Worm (Caenorhabditis elegans) whole organism, young adult: ENCODE data around the gene dpy-26.

Source experiments
- B0261.1 ChIP-seq: sonication (generic microtip); optimal IDR thresholded peaks from 2 replicates; lab custom pipeline; 2016; ENCODE audit warnings: mild to moderate bottlenecking, missing genetic modification characterization, moderate library complexity, missing compliant biosample characterization
- B0336.3 ChIP-seq: fragments of 200-800 bp; sonication (Bioruptor generic); IDR thresholded peaks from 2 replicates; pipeline ENCODE4 v1.3.6; 2022; ENCODE audit warnings: missing genetic modification characterization, missing compliant biosample characterization
- C17E4.6 ChIP-seq: fragments of 200-800 bp; sonication (Bioruptor generic); IDR thresholded peaks from 2 replicates; pipeline ENCODE4 v1.3.6; 2022; ENCODE audit warnings: missing genetic modification reagents, missing genetic modification characterization, missing compliant biosample characterization
- F23B12.7 ChIP-seq: sonication (generic microtip); optimal IDR thresholded peaks from 2 replicates; lab custom pipeline; 2017; ENCODE audit warnings: missing genetic modification characterization, mild to moderate bottlenecking, missing compliant biosample characterization, antibody characterized with exemption, moderate library complexity; ENCODE audit not compliant: insufficient read depth
- F33H1.4 ChIP-seq: fragments of 200-800 bp; sonication (Bioruptor generic); IDR thresholded peaks from 2 replicates; pipeline ENCODE4 v1.3.6; 2022; ENCODE audit warnings: missing genetic modification reagents, missing genetic modification characterization, missing compliant biosample characterization
- F39B2.1 ChIP-seq: fragments of 200-800 bp; sonication (Bioruptor generic); IDR thresholded peaks from 2 replicates; pipeline ENCODE4 v1.3.6; 2022; ENCODE audit warnings: missing genetic modification reagents, missing genetic modification characterization, missing compliant biosample characterization
- F57A8.1 ChIP-seq: fragments of 200-800 bp; sonication (Bioruptor generic); optimal IDR thresholded peaks from 2 replicates; lab custom pipeline; 2018; ENCODE audit warnings: mild to moderate bottlenecking, missing genetic modification characterization, moderate library complexity, missing compliant biosample characterization
- F57C9.4 ChIP-seq: sonication (generic microtip); optimal IDR thresholded peaks from 2 replicates; lab custom pipeline; 2017; ENCODE audit warnings: mild to moderate bottlenecking, missing genetic modification characterization, missing compliant biosample characterization
- K12H6.12 ChIP-seq: fragments of 200-800 bp; sonication (Bioruptor generic); optimal IDR thresholded peaks from 2 replicates; lab custom pipeline; 2018; ENCODE audit warnings: mild to moderate bottlenecking, missing genetic modification characterization, missing compliant biosample characterization
- Y53G8AR.9 ChIP-seq: fragments of 200-800 bp; sonication (Bioruptor generic); conservative IDR thresholded peaks from 2 replicates; pipeline ENCODE4 v1.3.6; 2022; ENCODE audit warnings: missing genetic modification reagents, missing genetic modification characterization, missing compliant biosample characterization
- Y56A3A.18 ChIP-seq: fragments of 200-800 bp; sonication (Bioruptor generic); IDR thresholded peaks from 2 replicates; pipeline ENCODE4 v1.3.6; 2022; ENCODE audit warnings: missing genetic modification reagents, missing genetic modification characterization, missing compliant biosample characterization
- Y95B8A.8 ChIP-seq: fragments of 200-800 bp; sonication (Bioruptor generic); IDR thresholded peaks from 2 replicates; pipeline ENCODE4 v1.3.6; 2022; ENCODE audit warnings: missing genetic modification reagents, missing genetic modification characterization, missing compliant biosample characterization
- ZK185.1 ChIP-seq: sonication (generic microtip); optimal IDR thresholded peaks from 2 replicates; lab custom pipeline; 2016; ENCODE audit warnings: mild to moderate bottlenecking, missing genetic modification characterization, missing compliant biosample characterization; ENCODE audit not compliant: poor library complexity, severe bottlenecking
- atf-7 ChIP-seq: sonication (generic microtip); optimal IDR thresholded peaks from 2 replicates; lab custom pipeline; 2017; ENCODE audit warnings: mild to moderate bottlenecking, missing genetic modification characterization, missing compliant biosample characterization
- attf-5 ChIP-seq: fragments of 200-800 bp; sonication (Bioruptor generic); optimal IDR thresholded peaks from 2 replicates; lab custom pipeline; 2018; ENCODE audit warnings: mild to moderate bottlenecking, missing genetic modification characterization, missing compliant biosample characterization
- attf-6 ChIP-seq: fragments of 200-800 bp; sonication (Bioruptor generic); IDR thresholded peaks from 2 replicates; pipeline ENCODE4 v1.3.6; 2022; ENCODE audit warnings: missing genetic modification reagents, missing genetic modification characterization, missing compliant biosample characterization
- bed-2 ChIP-seq: fragments of 200-800 bp; sonication (Bioruptor generic); IDR thresholded peaks from 2 replicates; pipeline ENCODE4 v1.3.6; 2022; ENCODE audit warnings: missing genetic modification reagents, missing genetic modification characterization, missing compliant biosample characterization
- ccch-3 ChIP-seq: fragments of 200-800 bp; sonication (Bioruptor generic); optimal IDR thresholded peaks from 2 replicates; lab custom pipeline; 2018; ENCODE audit warnings: mild to moderate bottlenecking, missing genetic modification characterization, missing compliant biosample characterization
- dpl-1 ChIP-seq: fragments of 150-350 bp; optimal IDR thresholded peaks from 2 replicates; lab custom pipeline; 2014; ENCODE audit warnings: missing biosample characterization, missing genetic modification reagents, missing genetic modification characterization
- efl-1 ChIP-seq: fragments of 150-350 bp; optimal IDR thresholded peaks from 2 replicates; lab custom pipeline; 2014; ENCODE audit warnings: missing biosample characterization, missing genetic modification reagents, missing genetic modification characterization
- egl-18 ChIP-seq: fragments of 200-800 bp; sonication (Bioruptor generic); IDR thresholded peaks from 2 replicates; pipeline ENCODE4 v1.3.6; 2022; ENCODE audit warnings: missing genetic modification reagents, missing genetic modification characterization, missing compliant biosample characterization
- hlh-12 ChIP-seq: sonication (generic microtip); optimal IDR thresholded peaks from 2 replicates; lab custom pipeline; 2016; ENCODE audit warnings: missing genetic modification characterization, missing compliant biosample characterization
- lag-1 ChIP-seq: fragments of 200-800 bp; sonication (Bioruptor generic); IDR thresholded peaks from 2 replicates; pipeline ENCODE4 v1.3.6; 2022; ENCODE audit warnings: missing genetic modification reagents, missing genetic modification characterization, missing compliant biosample characterization
- lin-40 ChIP-seq: sonication (generic microtip); optimal IDR thresholded peaks from 2 replicates; lab custom pipeline; 2016; ENCODE audit warnings: missing genetic modification characterization, mild to moderate bottlenecking, missing compliant biosample characterization, missing genotype, missing genetic modification reagents
- lsl-1 ChIP-seq: fragments of 200-800 bp; sonication (Bioruptor generic); optimal IDR thresholded peaks from 2 replicates; lab custom pipeline; 2018; ENCODE audit warnings: mild to moderate bottlenecking, missing genetic modification characterization, moderate library complexity, missing compliant biosample characterization
- madf-6 ChIP-seq: fragments of 200-800 bp; sonication (Bioruptor generic); IDR thresholded peaks from 2 replicates; pipeline ENCODE4 v1.3.6; 2022; ENCODE audit warnings: missing genetic modification reagents, missing genetic modification characterization, missing compliant biosample characterization
- mcd-1 ChIP-seq: fragments of 200-800 bp; sonication (Bioruptor generic); IDR thresholded peaks from 2 replicates; pipeline ENCODE4 v1.3.6; 2022; ENCODE audit warnings: missing genetic modification reagents, missing genetic modification characterization, missing compliant biosample characterization
- pbrm-1 ChIP-seq: fragments of 200-800 bp; sonication (Bioruptor generic); IDR thresholded peaks from 2 replicates; pipeline ENCODE4 v1.3.6; 2022; ENCODE audit warnings: missing genetic modification reagents, missing genetic modification characterization, missing compliant biosample characterization
- repo-1 ChIP-seq: sonication (generic microtip); optimal IDR thresholded peaks from 2 replicates; lab custom pipeline; 2017; ENCODE audit warnings: mild to moderate bottlenecking, missing genetic modification characterization, missing compliant biosample characterization
- snpc-1.1 ChIP-seq: sonication (generic microtip); optimal IDR thresholded peaks from 2 replicates; lab custom pipeline; 2017; ENCODE audit warnings: missing genetic modification characterization, mild to moderate bottlenecking, missing compliant biosample characterization, antibody characterized with exemption, moderate library complexity, missing genotype, missing genetic modification reagents; ENCODE audit not compliant: insufficient read depth
- tlf-1 ChIP-seq: fragments of 200-800 bp; sonication (Bioruptor generic); optimal IDR thresholded peaks from 2 replicates; lab custom pipeline; 2018; ENCODE audit warnings: mild to moderate bottlenecking, missing genetic modification characterization, missing compliant biosample characterization
- xnd-1 ChIP-seq: sonication (generic microtip); optimal IDR thresholded peaks from 2 replicates; lab custom pipeline; 2016; ENCODE audit warnings: missing genotype, missing genetic modification reagents, missing genetic modification characterization, missing compliant biosample characterization
- zfh-2 ChIP-seq: fragments of 200-800 bp; sonication (Bioruptor generic); conservative IDR thresholded peaks from 2 replicates; pipeline ENCODE4 v1.3.6; 2022; ENCODE audit warnings: missing genetic modification reagents, missing genetic modification characterization, missing compliant biosample characterization
- ztf-22 ChIP-seq: fragments of 200-800 bp; sonication (Bioruptor generic); optimal IDR thresholded peaks from 2 replicates; lab custom pipeline; 2018; ENCODE audit warnings: mild to moderate bottlenecking, missing genetic modification characterization, moderate library complexity, missing compliant biosample characterization

dpy-26 gene

ce11 chrIV:12456613-12457012, 5.5 kb upstream of the dpy-26 start, which contains the start of gene C25G4.7:
Gene C25G4.7, plus strand, starts transcription at chrIV:12456913.
- TF ChIP-seq C17E4.6 (GFP tag; lab: Robert Waterston, UW) (no peak), snpc-1.1 (tag; lab: Kevin White, UChicago) (no peak), F57A8.1 (GFP tag; lab: Kevin White, UChicago) (no peak), K12H6.12 (no peak), attf-5 (no peak), repo-1 (no peak)
- TF ChIP-seq, all 124 proteins: peak for 0

DNA sequence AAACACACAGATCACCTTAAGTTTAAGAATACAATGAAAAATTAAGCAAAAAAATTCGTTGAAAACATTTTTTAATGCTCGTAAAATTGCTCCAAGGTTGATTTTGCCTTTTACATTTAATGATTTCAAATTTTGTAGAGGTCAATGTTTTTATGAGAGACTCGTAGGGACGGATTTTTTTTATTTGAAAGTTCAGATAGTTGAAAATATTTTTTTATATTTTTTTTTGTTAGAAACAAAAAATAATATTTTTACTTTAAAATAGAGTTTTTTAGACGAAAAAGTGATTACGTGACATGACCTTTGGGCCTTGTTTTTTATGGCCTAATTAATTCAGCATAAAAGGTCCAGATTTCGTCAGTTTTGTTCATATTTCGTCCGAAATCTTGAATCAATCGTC, 3.6 kb upstream of the dpy-26 start, which contains the start of gene smz-1:
Gene smz-1 (plus strand): TSS at position 301 of the 400 bp plus-strand sequence.
- TF ChIP-seq B0336.3 (GFP tag; lab: Robert Waterston, UW), result no peak
- TF ChIP-seq lin-40 (tag; lab: Kevin White, UChicago), result no peak
- no peak for TF ChIP-seq egl-18 (GFP tag; lab: Robert Waterston, UW)
- TF ChIP-seq Y53G8AR.9 (GFP tag; lab: Robert Waterston, UW), result no peak
- no peak for TF ChIP-seq F39B2.1 (GFP tag; lab: Robert Waterston, UW)
- no peak for TF ChIP-seq attf-5
- no peak for TF ChIP-seq hlh-12 (tag; lab: Kevin White, UChicago)
- no peak for TF ChIP-seq pbrm-1 (GFP tag; lab: Robert Waterston, UW)
- no peak for TF ChIP-seq mcd-1 (GFP tag; lab: Robert Waterston, UW)
- TF ChIP-seq F57C9.4 (tag; lab: Kevin White, UChicago), result no peak
- no peak for TF ChIP-seq snpc-1.1 (tag; lab: Kevin White, UChicago)
- TF ChIP-seq Y95B8A.8 (GFP tag; lab: Robert Waterston, UW), result no peak
- no peak for TF ChIP-seq atf-7 (tag; lab: Kevin White, UChicago)
- TF ChIP-seq ztf-22 (GFP tag; lab: Kevin White, UChicago), result no peak
- TF ChIP-seq madf-6 (GFP tag; lab: Robert Waterston, UW), result no peak

ce11 chrIV:12454115-12454514, 3.0 kb upstream of the dpy-26 start, which contains the start of gene spe-44:
Gene spe-44, minus strand, starts transcription at chrIV:12454215.
- TF ChIP-seq bed-2 (GFP tag; lab: Robert Waterston, UW) (no peak), pbrm-1 (GFP tag; lab: Robert Waterston, UW) (no peak), lsl-1 (peak; percentile 71)

DNA sequence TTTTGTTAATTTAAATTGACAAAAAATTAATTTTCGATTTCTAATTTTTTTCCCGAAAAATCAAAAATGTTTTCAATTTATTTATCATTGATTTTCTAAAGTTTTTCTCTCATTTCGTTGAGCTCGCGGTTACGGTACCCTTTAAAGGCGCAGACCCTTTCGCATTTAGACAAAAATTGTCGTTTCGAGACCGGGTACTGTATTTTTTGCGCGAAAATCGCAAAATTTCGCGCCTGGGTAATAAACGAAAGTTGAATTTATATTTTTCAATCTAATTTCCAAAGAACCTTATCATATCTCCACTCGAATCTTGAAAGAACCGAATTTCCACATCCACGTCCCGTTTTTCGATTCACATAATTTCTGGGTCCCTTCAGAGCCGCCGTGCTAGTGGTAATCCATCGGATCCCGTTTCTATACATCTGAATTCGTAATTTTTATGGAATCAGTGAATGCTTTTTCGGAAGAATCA, 5.6 kb downstream of the dpy-26 start, which contains the start of gene C25G4.3:
Gene C25G4.3 (minus strand): TSS at position 422 of the 472 bp plus-strand sequence.
- TF ChIP-seq F33H1.4 (GFP tag; lab: Robert Waterston, UW) (peak; percentile 44; the same call in 1 of the 2 replicates), mcd-1 (GFP tag; lab: Robert Waterston, UW) (no peak), efl-1 (peak; percentile 66), ztf-22 (GFP tag; lab: Kevin White, UChicago) (no peak), lag-1 (GFP tag; lab: Robert Waterston, UW) (no peak), B0261.1 (tag; lab: Kevin White, UChicago) (no peak), lsl-1 (peak; percentile 62), attf-6 (0 out of 2 replicates have a peak, but pooled peaks have one; percentile 46), Y56A3A.18 (GFP tag; lab: Robert Waterston, UW) (no peak), F23B12.7 (tag; lab: Kevin White, UChicago) (no peak), pbrm-1 (GFP tag; lab: Robert Waterston, UW) (no peak), dpl-1 (no peak), madf-6 (GFP tag; lab: Robert Waterston, UW) (peak; percentile 72), xnd-1 (tag; lab: Kevin White, UChicago) (peak; percentile 49)

DNA sequence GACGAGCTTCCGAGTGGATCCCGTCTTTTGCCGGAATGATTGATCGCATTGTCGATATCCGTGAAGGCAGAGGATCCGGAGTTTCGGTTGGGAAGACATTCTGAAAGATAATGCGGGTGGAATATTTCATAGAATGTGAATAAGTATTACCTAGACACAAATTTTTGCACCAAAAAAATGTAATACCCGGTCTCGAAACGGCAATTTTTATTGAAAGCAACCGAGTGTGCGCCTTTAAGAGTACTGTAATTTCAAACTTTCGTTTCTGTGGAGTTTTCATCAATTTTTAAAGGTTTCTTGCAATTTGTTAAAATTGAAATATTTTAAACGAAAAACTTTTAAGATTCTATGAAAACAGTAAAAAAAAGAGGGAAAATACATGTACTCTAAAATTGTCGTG, 7.2 kb downstream of the dpy-26 start, which contains the start of gene C25G4.2:
Gene C25G4.2 (minus strand): TSS at position 100 of the 400 bp plus-strand sequence.
- TF ChIP-seq ZK185.1 (tag; lab: Kevin White, UChicago), result no peak
- no peak for TF ChIP-seq Y95B8A.8 (GFP tag; lab: Robert Waterston, UW)
- TF ChIP-seq zfh-2 (GFP tag; lab: Robert Waterston, UW), result no peak
- no peak for TF ChIP-seq attf-5
- TF ChIP-seq tlf-1 (GFP tag; lab: Kevin White, UChicago), result no peak
- no peak for TF ChIP-seq atf-7 (tag; lab: Kevin White, UChicago)
- no peak for TF ChIP-seq ccch-3 (GFP tag; lab: Kevin White, UChicago)
